Fruit fly (Drosophila melanogaster): ENCODE results near the gene CAH5.

CAH5 gene

dm6 chr3R:31254808-31255207 lies 7.6 kb upstream of the CAH5 start, which contains the start of the genes CG1750 and spn-F (continued):
- TF ChIP-seq gsb-n (tag; optimal IDR thresholded peaks at IDR 0.05), result peak; percentile 54
- TF ChIP-seq CG17829 (tag; optimal IDR thresholded peaks at IDR 0.05), result peak; percentile 28

- TF ChIP-seq Elba2 (GFP tag; optimal IDR thresholded peaks at IDR 0.05) (no peak), exex (tag; optimal IDR thresholded peaks at IDR 0.05) (peak; percentile 21), sens (GFP tag) (peak; percentile 22), hth (optimal IDR thresholded peaks at IDR 0.05) (no peak), Med (GFP tag) (peak; percentile 59), sim (GFP tag; IDR thresholded peaks at IDR 0.05) (no peak), CG2202 (tag; optimal IDR thresholded peaks at IDR 0.05) (no peak), Abd-B (GFP tag; optimal IDR thresholded peaks at IDR 0.05) (no peak), Ets65A (GFP tag) (peak; percentile 71), chn (GFP tag; optimal IDR thresholded peaks at IDR 0.05) (no peak)
These were observed 5.1 kb upstream of the CAH5 start, which contains the start of gene CAH6 for dm6 chr3R:31257299-31257698. TSS of gene CAH6 (plus strand) at chr3R:31257599.

- TF ChIP-seq CG14860 (GFP tag; IDR thresholded peaks at IDR 0.05; ENCODE audit: partially characterized antibody), result no peak
- no peak for TF ChIP-seq z (GFP tag; IDR thresholded peaks at IDR 0.05)
- TF ChIP-seq sisA (GFP tag; IDR thresholded peaks at IDR 0.05), result no peak
- TF ChIP-seq Fer1 (GFP tag; optimal IDR thresholded peaks at IDR 0.05), result no peak
- TF ChIP-seq CG10543 (GFP tag; optimal IDR thresholded peaks at IDR 0.05), result no peak
- TF ChIP-seq schlank (tag; optimal IDR thresholded peaks at IDR 0.05), result no peak
- TF ChIP-seq Sox100B (GFP tag; optimal IDR thresholded peaks at IDR 0.05), result no peak
- TF ChIP-seq bowl (GFP tag; IDR thresholded peaks at IDR 0.05), result no peak
- no peak for TF ChIP-seq CG15011 (GFP tag; optimal IDR thresholded peaks at IDR 0.05)
- no peak for TF ChIP-seq vvl (GFP tag; IDR thresholded peaks at IDR 0.05)
- TF ChIP-seq CG4617 (GFP tag; optimal IDR thresholded peaks at IDR 0.05; ENCODE audit: borderline replicate concordance), result no peak
These were observed 2.5 kb upstream of the CAH5 start, which contains the start of gene CAH16 for dm6 chr3R:31259947-31260346. TSS of gene CAH16 (plus strand) at chr3R:31260247.

DNA sequence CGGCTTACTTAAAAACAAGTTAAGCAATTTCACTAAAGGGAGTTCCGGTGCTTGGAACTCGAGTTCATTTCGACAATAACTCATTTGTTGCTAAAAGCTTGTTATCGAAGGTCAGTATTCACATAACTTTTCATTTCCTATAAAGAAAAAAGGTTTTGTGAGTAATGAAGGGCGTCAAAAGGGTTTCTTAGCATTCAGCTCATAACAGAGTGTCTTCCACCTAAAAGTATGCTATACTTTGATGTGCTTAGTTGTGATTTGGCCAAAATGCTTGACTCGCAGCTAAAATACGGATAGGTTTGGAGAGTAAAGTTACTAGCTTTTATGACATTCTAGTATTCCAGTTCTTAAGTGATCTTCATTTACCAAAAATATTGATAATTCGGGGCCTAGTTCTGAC lies 1.5 kb downstream of the CAH5 start:
- TF ChIP-seq BtbVII (GFP tag; optimal IDR thresholded peaks at IDR 0.05) (no peak), CG10267 (tag; optimal IDR thresholded peaks at IDR 0.05) (no peak), otp (GFP tag; IDR thresholded peaks at IDR 0.05) (no peak), CG31365 (tag; optimal IDR thresholded peaks at IDR 0.05) (no peak), sug (tag; optimal IDR thresholded peaks at IDR 0.05) (no peak), pb (GFP tag; optimal IDR thresholded peaks at IDR 0.05) (no peak), CG14860 (GFP tag; IDR thresholded peaks at IDR 0.05; ENCODE audit: partially characterized antibody) (no peak), CG30431 (GFP tag; optimal IDR thresholded peaks at IDR 0.05) (no peak), Rfx (GFP tag; IDR thresholded peaks at IDR 0.05) (peak; percentile 39; the same call in 1 of the 2 replicates), CG3065 (GFP tag; optimal IDR thresholded peaks at IDR 0.05) (no peak), CG10979 (tag; optimal IDR thresholded peaks at IDR 0.05) (no peak), PHDP (tag; optimal IDR thresholded peaks at IDR 0.05) (no peak), Hr39 (optimal IDR thresholded peaks at IDR 0.05) (no peak), CG11085 (GFP tag; IDR thresholded peaks at IDR 0.05) (no peak), jing (GFP tag; optimal IDR thresholded peaks at IDR 0.05) (no peak), CG12659 (GFP tag; optimal IDR thresholded peaks at IDR 0.05) (no peak), CG42726 (GFP tag; IDR thresholded peaks at IDR 0.05; ENCODE audit: partially characterized antibody) (no peak), Dll (GFP tag; IDR thresholded peaks at IDR 0.05; ENCODE audit: partially characterized antibody) (no peak), zfh2 (GFP tag; optimal IDR thresholded peaks at IDR 0.05) (no peak), CG2199 (GFP tag; IDR thresholded peaks at IDR 0.05) (peak; percentile 78; the same call in 2 of the 3 replicates), CG7987 (GFP tag; optimal IDR thresholded peaks at IDR 0.05) (peak; percentile 30), disco-r (GFP tag; optimal IDR thresholded peaks at IDR 0.05) (no peak), CG1792 (GFP tag; optimal IDR thresholded peaks at IDR 0.05) (no peak), lola (GFP tag; optimal IDR thresholded peaks at IDR 0.05) (no peak), CG11504 (tag; optimal IDR thresholded peaks at IDR 0.05) (no peak), CG8281 (tag; optimal IDR thresholded peaks at IDR 0.05) (peak; percentile 2)
